Worm (Caenorhabditis elegans) whole organism, L1 larva: Measurements from ENCODE around the gene sor-1.

Source experiments
- C04F5.9 ChIP-seq: sonication (generic microtip); optimal IDR thresholded peaks from 2 replicates; lab custom pipeline; 2016; ENCODE audit warnings: missing genetic modification characterization, missing compliant biosample characterization
- Y116A8C.19 ChIP-seq: sonication (generic microtip); optimal IDR thresholded peaks from 2 replicates; lab custom pipeline; 2016; ENCODE audit warnings: missing compliant biosample characterization, missing genetic modification characterization, borderline replicate concordance
- blmp-1 ChIP-seq: fragments of 150-350 bp; optimal IDR thresholded peaks from 2 replicates; lab custom pipeline; 2014; ENCODE audit warnings: missing biosample characterization, missing genetic modification characterization
- ceh-8 ChIP-seq: fragments of 200-800 bp; sonication (Bioruptor generic); optimal IDR thresholded peaks from 2 replicates; lab custom pipeline; 2018; ENCODE audit warnings: mild to moderate bottlenecking, missing genetic modification characterization, moderate library complexity, missing compliant biosample characterization
- ceh-82 ChIP-seq, 3 experiments: fragments of 150-350 bp in 1 of 3; sonication (generic microtip) in 2 of 3; optimal IDR thresholded peaks; 2 replicates each; lab custom pipeline; 2014 to 2017; ENCODE audit warnings: missing biosample characterization in 3 of 3, missing genetic modification characterization in 3 of 3
- ceh-88 ChIP-seq: fragments of 200-800 bp; sonication (Bioruptor generic); IDR thresholded peaks from 2 replicates; pipeline ENCODE4 v1.3.6; 2022; ENCODE audit warnings: missing genetic modification characterization, missing compliant biosample characterization
- ces-1 ChIP-seq: fragments of 150-350 bp; optimal IDR thresholded peaks from 2 replicates; lab custom pipeline; 2014; ENCODE audit warnings: missing biosample characterization, missing genetic modification reagents, missing genetic modification characterization
- dpl-1 ChIP-seq, 3 experiments: fragments of 150-350 bp in 2 of 3; sonication (generic microtip) in 1 of 3; optimal IDR thresholded peaks; 2 replicates each; lab custom pipeline; 2014 to 2017; ENCODE audit warnings: missing biosample characterization in 3 of 3, missing genetic modification characterization in 3 of 3, missing genetic modification reagents in 3 of 3
- dsc-1 ChIP-seq: sonication (generic microtip); optimal IDR thresholded peaks from 2 replicates; lab custom pipeline; 2016; ENCODE audit warnings: mild to moderate bottlenecking, missing genetic modification characterization, missing compliant biosample characterization
- efl-1 ChIP-seq, 4 experiments: fragments of 150-350 bp; optimal IDR thresholded peaks in 3 of 4; peaks in 1 of 4; 1 replicate in 1 of 4; 2 replicates in 3 of 4; lab custom pipeline; 2014; ENCODE audit warnings: missing biosample characterization in 2 of 4, missing genetic modification characterization in 2 of 4, missing genetic modification reagents in 2 of 4
- egl-13 ChIP-seq: sonication (generic microtip); optimal IDR thresholded peaks from 2 replicates; lab custom pipeline; 2016; ENCODE audit warnings: missing genotype, missing genetic modification reagents, missing genetic modification characterization, missing compliant biosample characterization
- elt-2 ChIP-seq: sonication (generic microtip); optimal IDR thresholded peaks from 2 replicates; lab custom pipeline; 2016; ENCODE audit warnings: missing genetic modification characterization, mild to moderate bottlenecking, inconsistent platforms, missing compliant biosample characterization, missing genetic modification reagents
- elt-3 ChIP-seq, 6 experiments: fragments of 150-350 bp in 1 of 6; sonication (generic microtip); optimal IDR thresholded peaks; 2 replicates each; lab custom pipeline; 2017 to 2018; ENCODE audit warnings: missing biosample characterization in 6 of 6, missing genetic modification characterization in 6 of 6, inconsistent platforms in 1 of 6
- ets-5 ChIP-seq: fragments of 200-800 bp; sonication (Bioruptor generic); IDR thresholded peaks from 2 replicates; pipeline ENCODE4 v1.3.6; 2022; ENCODE audit warnings: missing genetic modification characterization, missing compliant biosample characterization
- fkh-4 ChIP-seq: sonication (generic microtip); optimal IDR thresholded peaks from 2 replicates; lab custom pipeline; 2016; ENCODE audit warnings: missing compliant biosample characterization, missing genetic modification characterization, borderline replicate concordance
- fkh-8 ChIP-seq: sonication (generic microtip); optimal IDR thresholded peaks from 2 replicates; lab custom pipeline; 2016; ENCODE audit warnings: mild to moderate bottlenecking, missing genetic modification characterization, missing compliant biosample characterization
- grh-1 ChIP-seq: fragments of 200-800 bp; sonication (Bioruptor generic); IDR thresholded peaks from 2 replicates; pipeline ENCODE4 v1.3.6; 2022; ENCODE audit warnings: missing genetic modification reagents, missing genetic modification characterization, missing compliant biosample characterization
- hlh-4 ChIP-seq: sonication (generic microtip); optimal IDR thresholded peaks from 2 replicates; lab custom pipeline; 2016; ENCODE audit warnings: mild to moderate bottlenecking, missing genetic modification characterization, missing compliant biosample characterization
- hpl-2 ChIP-seq: fragments of 150-350 bp; optimal IDR thresholded peaks from 2 replicates; lab custom pipeline; 2014; ENCODE audit warnings: missing biosample characterization, missing genetic modification reagents, missing genetic modification characterization
- isw-1 ChIP-seq: fragments of 200-800 bp; sonication (Bioruptor generic); IDR thresholded peaks from 2 replicates; pipeline ENCODE4 v1.3.6; 2022; ENCODE audit warnings: missing genetic modification characterization, missing compliant biosample characterization
- lin-14 ChIP-seq: fragments of 200-800 bp; sonication (Bioruptor generic); optimal IDR thresholded peaks from 2 replicates; lab custom pipeline; 2018; ENCODE audit warnings: mild to moderate bottlenecking, missing genetic modification characterization, moderate library complexity, missing compliant biosample characterization
- lin-15B ChIP-seq: fragments of 150-350 bp; sonication (generic microtip); optimal IDR thresholded peaks from 3 replicates; lab custom pipeline; 2014; ENCODE audit warnings: missing biosample characterization, missing genetic modification characterization
- lin-35 ChIP-seq, 2 experiments: fragments of 150-350 bp; optimal IDR thresholded peaks; 2 replicates each; lab custom pipeline; 2014; ENCODE audit warnings: missing biosample characterization in 2 of 2, missing genetic modification characterization in 2 of 2, missing genetic modification reagents in 2 of 2
- lsy-2 ChIP-seq, 2 experiments: fragments of 150-350 bp; optimal IDR thresholded peaks; 2 replicates each; lab custom pipeline; 2014; ENCODE audit warnings: missing biosample characterization in 2 of 2, missing genetic modification characterization in 2 of 2
- mdl-1 ChIP-seq, 2 experiments: fragments of 150-350 bp; optimal IDR thresholded peaks; 2 replicates each; lab custom pipeline; 2014 to 2017; ENCODE audit warnings: missing biosample characterization in 2 of 2, missing genetic modification characterization in 2 of 2, inconsistent platforms in 1 of 2
- mef-2 ChIP-seq: fragments of 150-350 bp; optimal IDR thresholded peaks from 2 replicates; lab custom pipeline; 2014; ENCODE audit warnings: missing biosample characterization, missing genetic modification characterization
- mep-1 ChIP-seq: fragments of 150-350 bp; optimal IDR thresholded peaks from 2 replicates; lab custom pipeline; 2014; ENCODE audit warnings: missing biosample characterization, missing genetic modification characterization
- nhr-20 ChIP-seq: sonication (generic microtip); optimal IDR thresholded peaks from 2 replicates; lab custom pipeline; 2016; ENCODE audit warnings: mild to moderate bottlenecking, missing genetic modification characterization, missing compliant biosample characterization
- nhr-28 ChIP-seq: fragments of 150-350 bp; optimal IDR thresholded peaks from 2 replicates; lab custom pipeline; 2014; ENCODE audit warnings: missing biosample characterization, missing genetic modification characterization
- nhr-71 ChIP-seq: sonication (generic microtip); optimal IDR thresholded peaks from 2 replicates; lab custom pipeline; 2016; ENCODE audit warnings: mild to moderate bottlenecking, missing genetic modification characterization, moderate library complexity, missing compliant biosample characterization
- nhr-85 ChIP-seq: sonication (generic microtip); peaks from one replicate; lab custom pipeline; 2016; ENCODE audit warnings: missing genetic modification characterization, inconsistent platforms, missing compliant biosample characterization
- nhr-90 ChIP-seq: sonication (generic microtip); optimal IDR thresholded peaks from 2 replicates; lab custom pipeline; 2016; ENCODE audit warnings: mild to moderate bottlenecking, missing genetic modification characterization, missing compliant biosample characterization; ENCODE audit not compliant: poor library complexity
- pag-3 ChIP-seq: sonication (generic microtip); optimal IDR thresholded peaks from 2 replicates; lab custom pipeline; 2017; ENCODE audit warnings: missing genetic modification characterization, mild to moderate bottlenecking, missing compliant biosample characterization, antibody characterized with exemption, borderline replicate concordance; ENCODE audit not compliant: insufficient read depth
- pqm-1 ChIP-seq: sonication (generic microtip); optimal IDR thresholded peaks from 3 replicates; lab custom pipeline; 2017; ENCODE audit warnings: missing biosample characterization, missing genetic modification characterization
- snpc-4 ChIP-seq: fragments of 150-350 bp; optimal IDR thresholded peaks from 2 replicates; lab custom pipeline; 2014; ENCODE audit warnings: missing biosample characterization, missing genetic modification characterization
- snu-23 ChIP-seq: sonication (generic microtip); optimal IDR thresholded peaks from 2 replicates; lab custom pipeline; 2016; ENCODE audit warnings: missing genetic modification characterization, missing compliant biosample characterization
- sptf-1 ChIP-seq: fragments of 150-350 bp; optimal IDR thresholded peaks from 2 replicates; lab custom pipeline; 2014; ENCODE audit warnings: missing biosample characterization, missing genetic modification characterization
- sup-37 ChIP-seq: fragments of 200-800 bp; sonication (Bioruptor generic); optimal IDR thresholded peaks from 2 replicates; lab custom pipeline; 2018; ENCODE audit warnings: mild to moderate bottlenecking, missing genetic modification characterization, missing compliant biosample characterization
- tbx-2 ChIP-seq: sonication (generic microtip); optimal IDR thresholded peaks from 2 replicates; lab custom pipeline; 2016; ENCODE audit warnings: missing genetic modification characterization, missing compliant biosample characterization
- xbp-1 ChIP-seq: sonication (generic microtip); optimal IDR thresholded peaks from 2 replicates; lab custom pipeline; 2016; ENCODE audit warnings: missing genetic modification characterization, missing compliant biosample characterization
- zag-1 ChIP-seq: fragments of 150-350 bp; optimal IDR thresholded peaks from 2 replicates; lab custom pipeline; 2014; ENCODE audit warnings: missing biosample characterization, missing genetic modification characterization

sor-1 gene

DNA sequence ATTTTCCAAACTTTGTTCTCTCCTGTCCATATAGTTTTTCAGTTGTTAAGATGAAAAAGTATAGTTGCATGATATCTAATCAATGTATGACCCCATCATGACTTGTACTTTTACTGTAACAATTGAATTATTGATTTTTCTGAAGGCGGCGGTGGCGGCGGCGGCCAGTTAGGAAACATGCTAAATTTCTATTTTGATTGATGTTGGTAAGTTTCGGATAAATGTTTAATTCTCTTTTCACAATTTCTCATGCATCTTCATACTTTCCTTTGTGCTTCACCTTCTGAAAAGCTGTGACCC is at the start of gene sor-1:
Gene sor-1 (plus strand): TSS at position 201 of the 300 bp plus-strand sequence.
- TF ChIP-seq hlh-4 (no peak), fkh-8 (tag; lab: Kevin White, UChicago) (no peak), nhr-90 (no peak), isw-1 (no peak), nhr-20 (no peak), lin-15B (tag; lab: Kevin White, UChicago) (no peak), pag-3 (tag; lab: Kevin White, UChicago) (no peak), ets-5 (GFP tag; lab: Robert Waterston, UW) (no peak), ceh-88 (GFP tag; lab: Robert Waterston, UW) (no peak), snpc-4 (tag; lab: Kevin White, UChicago) (no peak), xbp-1 (no peak), sptf-1 (no peak), ces-1 (GFP tag; lab: Kevin White, UChicago) (no peak), snu-23 (GFP tag; lab: Kevin White, UChicago) (no peak), tbx-2 (tag; lab: Kevin White, UChicago) (no peak), nhr-28 (tag; lab: Kevin White, UChicago) (no peak), ceh-8 (GFP tag; lab: Kevin White, UChicago) (no peak), ceh-82 (tag; optimal IDR thresholded peaks at IDR 0.05; lab: Kevin White, UChicago) (no peak), mep-1 (no peak), pqm-1 (tag; lab: Kevin White, UChicago) (no peak)

- TF ChIP-seq zag-1 (tag; lab: Kevin White, UChicago) (no peak), efl-1 (optimal IDR thresholded peaks at IDR 0.05; lab: Kevin White, UChicago) (no peak), efl-1 (GFP tag; optimal IDR thresholded peaks at IDR 0.05 in 1 of 2; lab: Kevin White, UChicago) (peak in 1 of 2 experiments; percentile 6), nhr-20 (no peak), fkh-8 (tag; lab: Kevin White, UChicago) (no peak), nhr-85 (tag; lab: Kevin White, UChicago) (peak; percentile 46), blmp-1 (tag; lab: Kevin White, UChicago) (peak; percentile 35), egl-13 (no peak), mep-1 (peak; percentile 49), nhr-90 (no peak)
- TF ChIP-seq, all 84 proteins: peak for 4
Measured at ce11 chrIII:8368619-8369018, 49.3 kb upstream of the sor-1 start, which contains the start of gene R05D3.9. Gene R05D3.9 (minus strand): TSS chrIII:8368719.

DNA sequence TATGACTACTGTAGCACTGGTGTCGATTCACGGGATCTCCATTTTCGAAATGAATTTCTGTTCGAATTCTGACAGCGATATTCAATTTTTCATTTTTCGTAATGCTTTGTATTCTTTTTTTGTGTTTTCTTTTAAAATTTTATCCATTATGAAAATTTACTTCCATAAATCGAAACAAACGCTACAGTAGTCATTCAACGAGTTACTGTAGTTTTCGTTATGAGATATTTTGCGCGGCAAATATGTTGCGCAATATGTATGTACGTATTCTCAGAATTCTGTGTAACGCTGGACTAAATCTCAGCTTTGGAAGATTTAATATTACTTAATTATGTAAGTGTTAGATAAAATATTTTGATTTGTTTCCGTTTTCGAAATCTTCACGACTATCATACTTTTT is 48.8 kb upstream of the sor-1 start:
- TF ChIP-seq efl-1 (optimal IDR thresholded peaks at IDR 0.05; lab: Kevin White, UChicago) (no peak), efl-1 (GFP tag; optimal IDR thresholded peaks at IDR 0.05 in 1 of 2; lab: Kevin White, UChicago) (peak in 1 of 2 experiments; percentile 17), grh-1 (GFP tag; lab: Robert Waterston, UW) (no peak), lin-35 (GFP tag; optimal IDR thresholded peaks at IDR 0.05; lab: Kevin White, UChicago) (no peak), fkh-4 (no peak), C04F5.9 (tag; lab: Kevin White, UChicago) (no peak)

DNA sequence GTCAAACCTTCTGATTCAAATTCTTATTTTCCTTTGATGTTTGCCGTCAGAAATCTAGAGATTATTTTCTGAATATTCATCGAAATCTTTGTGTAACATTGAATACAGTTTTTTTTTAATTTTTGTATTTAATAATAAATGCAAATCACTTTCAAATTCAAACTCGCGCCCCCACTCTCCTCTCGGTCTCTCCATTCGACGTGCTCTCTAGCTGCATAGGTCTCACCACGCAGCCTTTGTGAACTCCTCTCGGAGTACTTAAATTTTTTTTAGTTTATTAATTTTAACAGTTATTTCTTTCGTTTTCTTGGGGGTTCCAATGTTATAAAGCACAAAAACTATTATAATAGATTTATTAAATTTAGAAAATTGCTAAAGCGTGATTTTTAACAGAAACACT is 47.8 kb upstream of the sor-1 start:
- no peak for TF ChIP-seq hlh-4
- peak; percentile 35 to 55 for TF ChIP-seq efl-1 (optimal IDR thresholded peaks at IDR 0.05; lab: Kevin White, UChicago)
- peak; percentile 51 to 60 for TF ChIP-seq efl-1 (GFP tag; optimal IDR thresholded peaks at IDR 0.05 in 1 of 2; lab: Kevin White, UChicago)
- peak in 1 of 3 experiments; percentile 36 for TF ChIP-seq dpl-1 (GFP tag; optimal IDR thresholded peaks at IDR 0.05; lab: Kevin White, UChicago)
- TF ChIP-seq ceh-82 (tag; optimal IDR thresholded peaks at IDR 0.05; lab: Kevin White, UChicago) = no peak
- TF ChIP-seq mef-2 (tag; lab: Kevin White, UChicago) = no peak
- TF ChIP-seq lin-35 (GFP tag; optimal IDR thresholded peaks at IDR 0.05; lab: Kevin White, UChicago) = peak in 1 of 2 experiments; percentile 4

DNA sequence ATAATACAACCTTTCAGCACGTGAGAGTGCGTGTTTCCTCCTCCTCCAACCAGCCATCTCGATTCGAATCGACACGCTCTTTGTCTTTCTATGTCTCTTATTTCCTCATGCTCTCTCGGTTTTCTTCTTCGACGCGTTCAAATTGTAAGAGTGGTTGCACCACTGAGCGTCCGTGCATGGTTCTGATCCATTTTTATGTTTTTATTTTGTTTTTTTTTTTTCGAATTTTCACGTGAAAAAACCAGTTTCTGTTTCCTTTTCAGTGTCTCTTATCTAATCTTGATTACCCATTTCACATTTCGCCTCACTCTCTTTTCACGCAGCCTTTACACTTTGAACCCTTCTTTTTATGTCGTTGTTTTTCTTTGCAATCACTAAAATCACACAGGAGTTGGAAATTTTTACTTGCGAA is 47.1 kb upstream of the sor-1 start:
- TF ChIP-seq ceh-82 (tag; optimal IDR thresholded peaks at IDR 0.05; lab: Kevin White, UChicago) (peak in 1 of 3 experiments; percentile 8), snu-23 (GFP tag; lab: Kevin White, UChicago) (peak; percentile 60), sptf-1 (no peak), nhr-71 (peak; percentile 56), elt-3 (tag; optimal IDR thresholded peaks at IDR 0.05; lab: Kevin White, UChicago) (peak in 4 of 6 experiments; percentile 53 to 91 (median 72)), dsc-1 (tag; lab: Kevin White, UChicago) (no peak), blmp-1 (tag; lab: Kevin White, UChicago) (peak; percentile 76), lin-14 (GFP tag; lab: Kevin White, UChicago) (peak; percentile 78), Y116A8C.19 (tag; lab: Kevin White, UChicago) (no peak), mdl-1 (tag; optimal IDR thresholded peaks at IDR 0.05; lab: Kevin White, UChicago) (peak in 1 of 2 experiments; percentile 74), elt-2 (tag; lab: Kevin White, UChicago) (peak; percentile 46), dpl-1 (GFP tag; optimal IDR thresholded peaks at IDR 0.05; lab: Kevin White, UChicago) (peak in 1 of 3 experiments; percentile 17), grh-1 (GFP tag; lab: Robert Waterston, UW) (peak; percentile 72), lsy-2 (tag; optimal IDR thresholded peaks at IDR 0.05; lab: Kevin White, UChicago) (peak; percentile 7 to 27), nhr-85 (tag; lab: Kevin White, UChicago) (peak; percentile 91), egl-13 (no peak), sup-37 (GFP tag; lab: Kevin White, UChicago) (no peak), efl-1 (optimal IDR thresholded peaks at IDR 0.05; lab: Kevin White, UChicago) (peak in 1 of 2 experiments; percentile 20), efl-1 (GFP tag; optimal IDR thresholded peaks at IDR 0.05 in 1 of 2; lab: Kevin White, UChicago) (peak; percentile 8 to 66), hpl-2 (GFP tag; lab: Kevin White, UChicago) (no peak), lin-15B (tag; lab: Kevin White, UChicago) (no peak), xbp-1 (peak; percentile 23)
